Fruit fly (Drosophila melanogaster) whole organism, adult: ENCODE measurements around the gene PlexA.

Experiments
- CG11617 ChIP-seq: fragments of 200-800 bp; sonication (Bioruptor generic); optimal IDR thresholded peaks from 2 replicates; lab custom pipeline; 2017; ENCODE audit warnings: mild to moderate bottlenecking, missing biosample characterization, missing genetic modification reagents, missing genetic modification characterization
- CG12768 ChIP-seq: fragments of 200-800 bp; sonication (Bioruptor generic); optimal IDR thresholded peaks from 2 replicates; lab custom pipeline; 2017; ENCODE audit warnings: missing biosample characterization, missing genetic modification characterization, mild to moderate bottlenecking, moderate library complexity, missing genetic modification reagents
- CG14711 ChIP-seq: fragments of 200-800 bp; sonication (Bioruptor generic); optimal IDR thresholded peaks from 2 replicates; lab custom pipeline; 2018; ENCODE audit warnings: missing biosample characterization, mild to moderate bottlenecking, missing genetic modification characterization, moderate library complexity
- CG1620 ChIP-seq: fragments of 200-800 bp; sonication (Bioruptor generic); optimal IDR thresholded peaks from 2 replicates; lab custom pipeline; 2016; ENCODE audit warnings: missing biosample characterization, missing genetic modification characterization
- CG33017 ChIP-seq: fragments of 200-800 bp; sonication (Bioruptor generic); optimal IDR thresholded peaks from 2 replicates; lab custom pipeline; 2018; ENCODE audit warnings: missing biosample characterization, mild to moderate bottlenecking, missing genetic modification characterization, moderate library complexity
- CG5204 ChIP-seq: fragments of 200-800 bp; sonication (Bioruptor generic); optimal IDR thresholded peaks from 2 replicates; lab custom pipeline; 2016; ENCODE audit warnings: missing biosample characterization, missing genetic modification characterization
- CG7045 ChIP-seq: fragments of 200-800 bp; sonication (Bioruptor generic); optimal IDR thresholded peaks from 2 replicates; lab custom pipeline; 2017; ENCODE audit warnings: missing biosample characterization, mild to moderate bottlenecking, missing genetic modification characterization
- CG7101 ChIP-seq: fragments of 200-800 bp; sonication (Bioruptor generic); optimal IDR thresholded peaks from 2 replicates; lab custom pipeline; 2018; ENCODE audit warnings: missing biosample characterization, mild to moderate bottlenecking, missing genetic modification characterization, moderate library complexity
- Clk ChIP-seq: fragments of 200-800 bp; sonication (Bioruptor generic); optimal IDR thresholded peaks from 2 replicates; lab custom pipeline; 2017; ENCODE audit warnings: missing biosample characterization, missing genetic modification characterization
- Crg-1 ChIP-seq: fragments of 200-800 bp; sonication (Bioruptor generic); optimal IDR thresholded peaks from 2 replicates; lab custom pipeline; 2016; ENCODE audit warnings: missing biosample characterization, missing genetic modification characterization
- Hr96 ChIP-seq: fragments of 200-800 bp; sonication (Bioruptor generic); optimal IDR thresholded peaks from 2 replicates; lab custom pipeline; 2016; ENCODE audit warnings: missing biosample characterization, missing genetic modification characterization
- Mnt ChIP-seq: fragments of 200-800 bp; sonication (Bioruptor generic); optimal IDR thresholded peaks from 2 replicates; lab custom pipeline; 2016; ENCODE audit warnings: missing biosample characterization, mild to moderate bottlenecking, missing genetic modification characterization
- bab1 ChIP-seq: fragments of 200-800 bp; sonication (Bioruptor generic); optimal IDR thresholded peaks from 3 replicates; lab custom pipeline; 2019; ENCODE audit warnings: missing biosample characterization, mild to moderate bottlenecking, missing genetic modification characterization, moderate library complexity
- cic ChIP-seq: fragments of 200-800 bp; sonication (Bioruptor generic); optimal IDR thresholded peaks from 2 replicates; lab custom pipeline; 2017; ENCODE audit warnings: missing biosample characterization, mild to moderate bottlenecking, missing genetic modification characterization, moderate library complexity
- cnc ChIP-seq, 2 experiments: fragments of >200 bp; optimal IDR thresholded peaks; 2 replicates each; lab custom pipeline; 2017
- kay ChIP-seq: fragments of 200-800 bp; sonication (Bioruptor generic); peaks from one replicate; lab custom pipeline; 2016; ENCODE audit warnings: missing biosample characterization, missing genetic modification characterization, borderline replicate concordance
- ovo ChIP-seq: fragments of 200-800 bp; sonication (Bioruptor generic); optimal IDR thresholded peaks from 2 replicates; lab custom pipeline; 2016; ENCODE audit warnings: missing biosample characterization, missing genetic modification characterization
- pad ChIP-seq: fragments of 200-800 bp; sonication (Bioruptor generic); optimal IDR thresholded peaks from 3 replicates; lab custom pipeline; 2017; ENCODE audit warnings: missing biosample characterization, missing genetic modification characterization, mild to moderate bottlenecking, moderate library complexity, missing genetic modification reagents
- tj ChIP-seq: fragments of 200-800 bp; sonication (Bioruptor generic); optimal IDR thresholded peaks from 3 replicates; lab custom pipeline; 2017; ENCODE audit warnings: missing biosample characterization, mild to moderate bottlenecking, missing genetic modification characterization, moderate library complexity
- toe ChIP-seq: fragments of 200-800 bp; sonication (Bioruptor generic); optimal IDR thresholded peaks from 2 replicates; lab custom pipeline; 2016; ENCODE audit warnings: missing biosample characterization, missing genetic modification characterization

Gene PlexA

dm6 chr4:1008444-1008843 lies 18.5 kb downstream of the PlexA start:
- TF ChIP-seq CG12768 (GFP tag; lab: Kevin White, UChicago): no peak
- no peak for TF ChIP-seq CG33017 (tag; lab: Kevin White, UChicago)
- TF ChIP-seq Mnt (GFP tag; lab: Kevin White, UChicago): no peak
- TF ChIP-seq toe (GFP tag; lab: Kevin White, UChicago): no peak
- no peak for TF ChIP-seq CG5204
- TF ChIP-seq CG1620 (GFP tag; lab: Kevin White, UChicago): no peak
- TF ChIP-seq CG14711 (tag; lab: Kevin White, UChicago): no peak
- TF ChIP-seq bab1 (GFP tag; lab: Kevin White, UChicago): no peak
- TF ChIP-seq CG7101: no peak
- no peak for TF ChIP-seq tj (GFP tag; lab: Kevin White, UChicago)
- TF ChIP-seq Hr96: no peak
- TF ChIP-seq Clk (GFP tag; lab: Kevin White, UChicago): no peak
- TF ChIP-seq CG7045 (GFP tag; lab: Kevin White, UChicago): no peak
- no peak for TF ChIP-seq CG11617
- no peak for TF ChIP-seq cnc (optimal IDR thresholded peaks at IDR 0.05; lab: Kevin White, UChicago)
- TF ChIP-seq ovo (GFP tag; lab: Kevin White, UChicago): no peak
- TF ChIP-seq Crg-1 (GFP tag; lab: Kevin White, UChicago): no peak
- no peak for TF ChIP-seq pad
- no peak for TF ChIP-seq kay

- TF ChIP-seq pad (no peak), CG11617 (no peak), Clk (GFP tag; lab: Kevin White, UChicago) (no peak), cic (GFP tag; lab: Kevin White, UChicago) (no peak), CG5204 (no peak), toe (GFP tag; lab: Kevin White, UChicago) (no peak), tj (GFP tag; lab: Kevin White, UChicago) (no peak), CG14711 (tag; lab: Kevin White, UChicago) (no peak), CG12768 (GFP tag; lab: Kevin White, UChicago) (no peak), CG1620 (GFP tag; lab: Kevin White, UChicago) (no peak)
Measured at dm6 chr4:995958-996357, 30.9 kb downstream of the PlexA start.

DNA sequence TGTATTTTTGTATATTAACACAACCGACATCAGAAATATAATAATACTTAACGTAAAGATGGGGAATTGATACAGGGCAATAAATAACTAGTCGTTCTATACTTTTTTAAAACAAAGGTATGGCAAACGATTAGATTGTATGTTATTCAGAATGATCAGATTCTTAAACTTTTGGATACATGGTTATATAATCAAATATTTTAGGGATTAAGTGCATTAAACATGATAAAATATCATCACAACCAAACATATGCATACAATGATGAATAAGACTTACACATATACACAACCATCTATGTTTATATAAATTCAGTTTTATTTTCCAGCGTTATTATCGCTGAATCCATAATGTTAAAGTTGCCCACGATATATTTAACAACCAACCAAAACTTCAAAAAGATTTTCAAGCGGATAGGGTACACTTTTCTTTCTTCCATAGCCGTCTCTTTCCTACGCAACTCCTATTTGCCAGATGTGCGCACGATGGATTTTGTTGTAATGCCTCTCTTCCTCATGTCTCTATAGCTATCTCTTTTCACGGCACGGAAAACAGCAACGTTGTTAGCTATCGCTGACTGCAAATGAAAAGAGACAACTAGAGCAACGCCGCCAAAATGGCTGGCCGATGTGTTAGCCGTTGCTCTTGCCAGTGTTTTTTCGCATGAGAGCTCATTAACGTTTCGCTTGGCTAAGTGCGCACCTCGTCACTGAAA lies 37.7 kb downstream of the PlexA start, which contains the start of gene toy:
Gene toy, plus strand, starts transcription at position 668 of the 713 bp plus-strand sequence.
- TF ChIP-seq CG33017 (tag; lab: Kevin White, UChicago): no peak
- no peak for TF ChIP-seq CG12768 (GFP tag; lab: Kevin White, UChicago)
- no peak for TF ChIP-seq Mnt (GFP tag; lab: Kevin White, UChicago)
- TF ChIP-seq bab1 (GFP tag; lab: Kevin White, UChicago): no peak
- no peak for TF ChIP-seq ovo (GFP tag; lab: Kevin White, UChicago)
- TF ChIP-seq cnc (optimal IDR thresholded peaks at IDR 0.05; lab: Kevin White, UChicago): no peak
- TF ChIP-seq Crg-1 (GFP tag; lab: Kevin White, UChicago): no peak
- no peak for TF ChIP-seq pad
- no peak for TF ChIP-seq kay
- TF ChIP-seq CG7045 (GFP tag; lab: Kevin White, UChicago): no peak
- TF ChIP-seq CG1620 (GFP tag; lab: Kevin White, UChicago): no peak
- no peak for TF ChIP-seq CG7101
- TF ChIP-seq toe (GFP tag; lab: Kevin White, UChicago): no peak
- TF ChIP-seq cic (GFP tag; lab: Kevin White, UChicago): no peak

DNA sequence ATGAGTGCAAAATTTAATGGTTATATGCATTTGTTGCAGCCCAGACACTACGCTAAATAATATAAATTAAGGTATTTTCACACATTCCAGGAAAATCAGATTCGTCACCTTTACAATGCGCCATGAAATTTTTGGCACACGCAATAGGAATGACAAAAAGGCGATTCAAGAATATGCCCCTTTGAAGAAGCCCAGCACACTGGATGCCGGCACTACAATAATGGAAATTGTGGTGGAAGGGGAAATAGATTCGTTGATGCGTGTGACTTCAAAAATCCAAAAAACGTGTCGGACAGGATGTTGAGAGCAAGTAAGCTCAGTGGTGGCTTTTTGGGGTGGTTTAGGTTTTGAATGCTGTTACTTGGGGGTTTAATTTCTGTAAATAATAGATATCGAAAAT lies 38.5 kb downstream of the PlexA start:
- TF ChIP-seq kay (no peak), CG1620 (GFP tag; lab: Kevin White, UChicago) (no peak), CG14711 (tag; lab: Kevin White, UChicago) (no peak), CG7045 (GFP tag; lab: Kevin White, UChicago) (no peak), Crg-1 (GFP tag; lab: Kevin White, UChicago) (no peak), Mnt (GFP tag; lab: Kevin White, UChicago) (no peak), tj (GFP tag; lab: Kevin White, UChicago) (no peak), CG7101 (no peak), toe (GFP tag; lab: Kevin White, UChicago) (no peak), bab1 (GFP tag; lab: Kevin White, UChicago) (no peak), cic (GFP tag; lab: Kevin White, UChicago) (no peak), CG33017 (tag; lab: Kevin White, UChicago) (no peak), CG12768 (GFP tag; lab: Kevin White, UChicago) (no peak), cnc (optimal IDR thresholded peaks at IDR 0.05; lab: Kevin White, UChicago) (no peak), Clk (GFP tag; lab: Kevin White, UChicago) (no peak), Hr96 (no peak), CG11617 (no peak)

dm6 chr4:984755-985154 lies 42.1 kb downstream of the PlexA start:
- TF ChIP-seq CG5204: no peak
- TF ChIP-seq Clk (GFP tag; lab: Kevin White, UChicago): no peak
- TF ChIP-seq kay: no peak
- TF ChIP-seq CG7045 (GFP tag; lab: Kevin White, UChicago): no peak
- TF ChIP-seq bab1 (GFP tag; lab: Kevin White, UChicago): no peak
- no peak for TF ChIP-seq cic (GFP tag; lab: Kevin White, UChicago)
- TF ChIP-seq CG7101: no peak
- no peak for TF ChIP-seq toe (GFP tag; lab: Kevin White, UChicago)
- TF ChIP-seq Crg-1 (GFP tag; lab: Kevin White, UChicago): no peak
- no peak for TF ChIP-seq Hr96
- TF ChIP-seq Mnt (GFP tag; lab: Kevin White, UChicago): no peak
- TF ChIP-seq CG1620 (GFP tag; lab: Kevin White, UChicago): no peak
